Worm (Caenorhabditis elegans) whole organism, late embryonic: ENCODE data around the gene Y82E9BL.12.

ENCODE experiments used
- C38D4.7 ChIP-seq: fragments of 200-800 bp; sonication (Bioruptor generic); optimal IDR thresholded peaks from 2 replicates; lab custom pipeline; 2018; ENCODE audit warnings: mild to moderate bottlenecking, missing genetic modification characterization, moderate library complexity, missing compliant biosample characterization
- F13H6.1 ChIP-seq: sonication (generic microtip); optimal IDR thresholded peaks from 2 replicates; lab custom pipeline; 2016; ENCODE audit warnings: missing genetic modification characterization, missing compliant biosample characterization
- K02D7.2 ChIP-seq: sonication (generic microtip); optimal IDR thresholded peaks from 2 replicates; lab custom pipeline; 2017; ENCODE audit warnings: mild to moderate bottlenecking, missing genetic modification characterization, missing compliant biosample characterization
- K09A11.1 ChIP-seq: sonication (generic microtip); optimal IDR thresholded peaks from 2 replicates; lab custom pipeline; 2017; ENCODE audit warnings: antibody characterized with exemption, mild to moderate bottlenecking, missing genetic modification characterization, missing compliant biosample characterization; ENCODE audit not compliant: insufficient read depth
- T23F11.4 ChIP-seq: fragments of 200-800 bp; sonication (Bioruptor generic); optimal IDR thresholded peaks from 2 replicates; lab custom pipeline; 2018; ENCODE audit warnings: mild to moderate bottlenecking, missing genetic modification characterization, missing compliant biosample characterization
- ceh-24 ChIP-seq: sonication (generic microtip); optimal IDR thresholded peaks from 2 replicates; lab custom pipeline; 2016; ENCODE audit warnings: mild to moderate bottlenecking, missing genetic modification characterization, missing compliant biosample characterization
- ceh-31 ChIP-seq: sonication (generic microtip); optimal IDR thresholded peaks from 2 replicates; lab custom pipeline; 2016; ENCODE audit warnings: missing genetic modification characterization, missing compliant biosample characterization
- ceh-6 ChIP-seq: fragments of 200-800 bp; sonication (Bioruptor generic); optimal IDR thresholded peaks from 2 replicates; lab custom pipeline; 2018; ENCODE audit warnings: mild to moderate bottlenecking, missing genetic modification characterization, missing compliant biosample characterization
- ceh-9 ChIP-seq: sonication (generic microtip); optimal IDR thresholded peaks from 2 replicates; lab custom pipeline; 2016; ENCODE audit warnings: mild to moderate bottlenecking, missing genetic modification characterization, inconsistent platforms, missing compliant biosample characterization
- dmd-4 ChIP-seq: sonication (generic microtip); optimal IDR thresholded peaks from 2 replicates; lab custom pipeline; 2016; ENCODE audit warnings: borderline replicate concordance, missing genetic modification characterization, missing compliant biosample characterization
- dve-1 ChIP-seq: sonication (generic microtip); optimal IDR thresholded peaks from 2 replicates; lab custom pipeline; 2017; ENCODE audit warnings: antibody characterized with exemption, mild to moderate bottlenecking, missing genetic modification characterization, missing compliant biosample characterization
- eyg-1 ChIP-seq: sonication (generic microtip); optimal IDR thresholded peaks from 2 replicates; lab custom pipeline; 2016; ENCODE audit warnings: missing genotype, missing genetic modification characterization, missing compliant biosample characterization
- fax-1 ChIP-seq: sonication (generic microtip); optimal IDR thresholded peaks from 2 replicates; lab custom pipeline; 2016; ENCODE audit warnings: missing genotype, missing genetic modification characterization, missing compliant biosample characterization
- fkh-10 ChIP-seq: fragments of 150-350 bp; optimal IDR thresholded peaks from 2 replicates; lab custom pipeline; 2014; ENCODE audit warnings: missing biosample characterization, missing genetic modification reagents, missing genetic modification characterization
- gmeb-2 ChIP-seq: sonication (generic microtip); optimal IDR thresholded peaks from 2 replicates; lab custom pipeline; 2016; ENCODE audit warnings: missing genetic modification characterization, inconsistent platforms, missing compliant biosample characterization
- hlh-13 ChIP-seq: fragments of 200-800 bp; sonication (Bioruptor generic); optimal IDR thresholded peaks from 2 replicates; lab custom pipeline; 2018; ENCODE audit warnings: mild to moderate bottlenecking, missing genetic modification characterization, missing compliant biosample characterization
- hlh-15 ChIP-seq: sonication (generic microtip); optimal IDR thresholded peaks from 2 replicates; lab custom pipeline; 2016; ENCODE audit warnings: missing genetic modification characterization, missing compliant biosample characterization
- hlh-6 ChIP-seq: sonication (generic microtip); optimal IDR thresholded peaks from 2 replicates; lab custom pipeline; 2016; ENCODE audit warnings: missing genotype, missing genetic modification characterization, missing compliant biosample characterization
- lim-6 ChIP-seq: sonication (generic microtip); optimal IDR thresholded peaks from 2 replicates; lab custom pipeline; 2016; ENCODE audit warnings: missing genetic modification characterization, missing compliant biosample characterization
- nhr-11 ChIP-seq: fragments of 150-350 bp; optimal IDR thresholded peaks from 2 replicates; lab custom pipeline; 2014; ENCODE audit warnings: missing biosample characterization, missing genetic modification characterization
- nhr-232 ChIP-seq: sonication (generic microtip); optimal IDR thresholded peaks from 2 replicates; lab custom pipeline; 2016; ENCODE audit warnings: missing genetic modification characterization, missing compliant biosample characterization
- odd-2 ChIP-seq: sonication (generic microtip); optimal IDR thresholded peaks from 2 replicates; lab custom pipeline; 2017; ENCODE audit warnings: antibody characterized with exemption, mild to moderate bottlenecking, missing genetic modification characterization, missing compliant biosample characterization
- pha-2 ChIP-seq: sonication (generic microtip); optimal IDR thresholded peaks from 2 replicates; lab custom pipeline; 2017; ENCODE audit warnings: mild to moderate bottlenecking, missing genetic modification characterization, missing compliant biosample characterization
- pqm-1 ChIP-seq: sonication (generic microtip); optimal IDR thresholded peaks from 2 replicates; lab custom pipeline; 2016; ENCODE audit warnings: missing genetic modification characterization, missing compliant biosample characterization
- pros-1 ChIP-seq: fragments of 150-350 bp; optimal IDR thresholded peaks from 2 replicates; lab custom pipeline; 2014; ENCODE audit warnings: missing biosample characterization, missing genetic modification reagents, missing genetic modification characterization
- ref-2 ChIP-seq: sonication (generic microtip); optimal IDR thresholded peaks from 2 replicates; lab custom pipeline; 2016; ENCODE audit warnings: missing genetic modification characterization, missing compliant biosample characterization
- rnt-1 ChIP-seq: sonication (generic microtip); optimal IDR thresholded peaks from 2 replicates; lab custom pipeline; 2016; ENCODE audit warnings: missing genetic modification characterization, missing compliant biosample characterization
- sdc-2 ChIP-seq: sonication (generic microtip); optimal IDR thresholded peaks from 2 replicates; lab custom pipeline; 2016; ENCODE audit warnings: missing genotype, missing genetic modification characterization, missing compliant biosample characterization
- sox-4 ChIP-seq: sonication (generic microtip); optimal IDR thresholded peaks from 2 replicates; lab custom pipeline; 2017; ENCODE audit warnings: mild to moderate bottlenecking, missing genetic modification characterization, inconsistent platforms, missing compliant biosample characterization
- syd-9 ChIP-seq: sonication (generic microtip); optimal IDR thresholded peaks from 2 replicates; lab custom pipeline; 2016; ENCODE audit warnings: mild to moderate bottlenecking, missing genetic modification characterization, moderate library complexity, missing compliant biosample characterization
- tbx-2 ChIP-seq: sonication (generic microtip); optimal IDR thresholded peaks from 2 replicates; lab custom pipeline; 2016; ENCODE audit warnings: missing genetic modification characterization, missing compliant biosample characterization
- unc-42 ChIP-seq: sonication (generic microtip); optimal IDR thresholded peaks from 2 replicates; lab custom pipeline; 2016; ENCODE audit warnings: missing genotype, missing genetic modification characterization, missing compliant biosample characterization
- unc-55 ChIP-seq: sonication (generic microtip); optimal IDR thresholded peaks from 2 replicates; lab custom pipeline; 2017; ENCODE audit warnings: missing biosample characterization, missing genetic modification reagents, missing genetic modification characterization
- unc-86 ChIP-seq: sonication (generic microtip); optimal IDR thresholded peaks from 2 replicates; lab custom pipeline; 2016; ENCODE audit warnings: missing genetic modification characterization, missing compliant biosample characterization
- zip-5 ChIP-seq: sonication (generic microtip); optimal IDR thresholded peaks from 2 replicates; lab custom pipeline; 2016; ENCODE audit warnings: missing genetic modification characterization, missing compliant biosample characterization

Y82E9BL.12 gene

ce11 chrIII:1326490-1326889 is 17.5 kb downstream of the Y82E9BL.12 start, which contains the start of gene Y82E9BL.18:
Gene Y82E9BL.18, plus strand, starts transcription at chrIII:1326790.
- TF ChIP-seq pqm-1 (tag; lab: Kevin White, UChicago) = no peak

- TF ChIP-seq F13H6.1 (tag; lab: Kevin White, UChicago) = no peak
Observed at ce11 chrIII:1331894-1332293, 22.9 kb downstream of the Y82E9BL.12 start, which contains the start of gene Y82E9BL.19. Gene Y82E9BL.19, plus strand, starts transcription at chrIII:1332016.

- TF ChIP-seq tbx-2 (tag; lab: Kevin White, UChicago) = no peak
- TF ChIP-seq pha-2 = no peak
- TF ChIP-seq ceh-31 = no peak
- TF ChIP-seq unc-86 (tag; lab: Kevin White, UChicago) = no peak
- no peak for TF ChIP-seq nhr-232
- TF ChIP-seq ceh-24 (tag; lab: Kevin White, UChicago) = no peak
Observed at ce11 chrIII:1340240-1340639, 31.3 kb downstream of the Y82E9BL.12 start, which contains the start of gene fbxa-5. Gene fbxa-5, minus strand, starts transcription at chrIII:1340340.

- TF ChIP-seq syd-9 (tag; lab: Kevin White, UChicago) (no peak), F13H6.1 (tag; lab: Kevin White, UChicago) (no peak), sox-4 (tag; lab: Kevin White, UChicago) (no peak), nhr-11 (no peak), hlh-15 (tag; lab: Kevin White, UChicago) (no peak), pros-1 (tag; lab: Kevin White, UChicago) (no peak), eyg-1 (tag; lab: Kevin White, UChicago) (no peak), ceh-9 (tag; lab: Kevin White, UChicago) (no peak), lim-6 (no peak), C38D4.7 (GFP tag; lab: Kevin White, UChicago) (no peak), dmd-4 (no peak), hlh-6 (no peak), tbx-2 (tag; lab: Kevin White, UChicago) (no peak), ceh-6 (GFP tag; lab: Kevin White, UChicago) (no peak), unc-55 (GFP tag; lab: Kevin White, UChicago) (no peak), fkh-10 (GFP tag; lab: Kevin White, UChicago) (no peak)
Observed at ce11 chrIII:1342488-1342887, 33.5 kb downstream of the Y82E9BL.12 start, which contains the start of gene fbxa-26. Gene fbxa-26, minus strand, starts transcription at chrIII:1342522.

ce11 chrIII:1342919-1343419 is 34.0 kb downstream of the Y82E9BL.12 start, which contains the start of gene fbxa-27:
Gene fbxa-27, plus strand, starts transcription at chrIII:1342969.
- TF ChIP-seq hlh-6 = no peak
- no peak for TF ChIP-seq ref-2
- TF ChIP-seq odd-2 (tag; lab: Kevin White, UChicago) = no peak
- TF ChIP-seq tbx-2 (tag; lab: Kevin White, UChicago) = no peak

ce11 chrIII:1345694-1346093 is 36.7 kb downstream of the Y82E9BL.12 start, which contains the start of gene Y82E9BL.6:
Gene Y82E9BL.6, minus strand, starts transcription at chrIII:1345794.
- TF ChIP-seq sdc-2 = no peak
- no peak for TF ChIP-seq unc-86 (tag; lab: Kevin White, UChicago)
- TF ChIP-seq unc-42 (tag; lab: Kevin White, UChicago) = no peak
- TF ChIP-seq fax-1 = no peak
- TF ChIP-seq dve-1 = no peak
- no peak for TF ChIP-seq zip-5
- TF ChIP-seq C38D4.7 (GFP tag; lab: Kevin White, UChicago) = no peak
- no peak for TF ChIP-seq K09A11.1 (tag; lab: Kevin White, UChicago)
- TF ChIP-seq eyg-1 (tag; lab: Kevin White, UChicago) = no peak
- TF ChIP-seq nhr-11 = no peak

ce11 chrIII:1347003-1347402 is 38.0 kb downstream of the Y82E9BL.12 start:
- TF ChIP-seq hlh-13 (GFP tag; lab: Kevin White, UChicago) = no peak
- no peak for TF ChIP-seq dmd-4
- no peak for TF ChIP-seq rnt-1 (tag; lab: Kevin White, UChicago)
- no peak for TF ChIP-seq C38D4.7 (GFP tag; lab: Kevin White, UChicago)
- TF ChIP-seq gmeb-2 (tag; lab: Kevin White, UChicago) = no peak
- TF ChIP-seq K02D7.2 = no peak
- no peak for TF ChIP-seq hlh-15 (tag; lab: Kevin White, UChicago)
- TF ChIP-seq F13H6.1 (tag; lab: Kevin White, UChicago) = no peak
- TF ChIP-seq T23F11.4 (GFP tag; lab: Kevin White, UChicago) = no peak
- TF ChIP-seq unc-55 (GFP tag; lab: Kevin White, UChicago) = no peak
